Fruit fly (Drosophila melanogaster): Measurements from ENCODE around the gene dsh.

The dsh gene

DNA sequence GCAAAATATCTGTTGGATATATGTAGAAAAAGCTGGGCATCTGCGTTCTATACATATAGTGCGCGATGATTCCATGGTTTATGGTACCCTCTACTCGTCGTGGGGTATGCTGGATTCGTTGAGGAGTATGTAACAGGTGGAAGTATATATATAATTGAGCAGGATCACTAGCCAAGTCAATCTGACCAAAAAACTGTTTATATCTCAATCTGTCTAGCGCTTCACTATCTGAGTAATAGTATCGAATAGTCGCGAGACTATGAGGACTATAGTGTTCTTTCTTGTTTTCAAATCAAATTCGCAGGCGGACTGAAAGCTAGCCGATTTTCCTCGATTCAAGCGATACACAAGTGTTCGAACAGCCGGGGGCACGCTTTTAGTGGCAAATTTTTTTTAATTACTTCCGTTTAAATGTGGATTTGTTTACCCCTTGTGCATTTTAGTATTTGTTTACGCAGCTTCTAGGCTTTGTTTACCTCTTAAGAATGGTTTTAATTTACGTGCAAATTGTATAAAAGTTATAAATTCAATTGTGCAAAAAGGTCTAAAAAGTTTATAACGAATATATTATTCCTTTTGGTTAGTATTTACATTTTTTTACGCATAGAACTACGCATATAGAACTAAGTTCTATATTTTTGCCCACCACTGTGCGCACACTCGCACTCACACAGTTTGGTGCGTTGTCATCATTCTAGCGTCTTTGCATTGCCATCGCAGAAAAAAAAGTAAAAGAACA is 35.1 kb downstream of the dsh start:
- TF ChIP-seq pzg (GFP tag; optimal IDR thresholded peaks at IDR 0.05): peak; percentile 4
- TF ChIP-seq zen2 (GFP tag; IDR thresholded peaks at IDR 0.05; ENCODE audit: partially characterized antibody): no peak
- no peak for TF ChIP-seq CG4360 (GFP tag; IDR thresholded peaks at IDR 0.05)
- TF ChIP-seq CG17361 (GFP tag; IDR thresholded peaks at IDR 0.05): peak; percentile 76
- peak; percentile 12 for TF ChIP-seq trem (tag; optimal IDR thresholded peaks at IDR 0.05)
- no peak for TF ChIP-seq Trl (optimal IDR thresholded peaks at IDR 0.05)
- peak; percentile 60 for TF ChIP-seq Trl (GFP tag; optimal IDR thresholded peaks at IDR 0.05)
- TF ChIP-seq CG12744 (GFP tag; optimal IDR thresholded peaks at IDR 0.05): peak; percentile 67
- TF ChIP-seq amos (GFP tag; IDR thresholded peaks at IDR 0.05; ENCODE audit: partially characterized antibody): no peak
- peak; percentile 63 for TF ChIP-seq slou (GFP tag; optimal IDR thresholded peaks at IDR 0.05)
- peak; percentile 58 for TF ChIP-seq Usf (GFP tag; optimal IDR thresholded peaks at IDR 0.05)
- peak; percentile 61 for TF ChIP-seq Hand (GFP tag; optimal IDR thresholded peaks at IDR 0.05)
- TF ChIP-seq Nf-YB (GFP tag; optimal IDR thresholded peaks at IDR 0.05): peak; percentile 34
- TF ChIP-seq Dip3 (GFP tag; optimal IDR thresholded peaks at IDR 0.05): peak; percentile 84
- peak; percentile 97 for TF ChIP-seq Ets65A (GFP tag)
- peak; percentile 36 for TF ChIP-seq CG18011 (GFP tag; optimal IDR thresholded peaks at IDR 0.05)
- peak; percentile 74 for TF ChIP-seq ap (GFP tag; IDR thresholded peaks at IDR 0.05)
- peak; percentile 45 for TF ChIP-seq Mad (GFP tag; optimal IDR thresholded peaks at IDR 0.05)
- peak; percentile 84 for TF ChIP-seq CG18599 (GFP tag; optimal IDR thresholded peaks at IDR 0.05)
- TF ChIP-seq CG14667 (GFP tag; IDR thresholded peaks at IDR 0.05): peak; percentile 80
- peak; percentile 84 for TF ChIP-seq lmd (GFP tag; IDR thresholded peaks at IDR 0.05)
- peak; percentile 70 for TF ChIP-seq CG10654 (GFP tag; optimal IDR thresholded peaks at IDR 0.05)
- TF ChIP-seq esg (GFP tag; conservative IDR thresholded peaks at IDR 0.05): peak; percentile 79
- TF ChIP-seq CG16863 (GFP tag; optimal IDR thresholded peaks at IDR 0.05): peak; percentile 72
- peak; percentile 95 for TF ChIP-seq sens (GFP tag)
- no peak for TF ChIP-seq Tbp (GFP tag; optimal IDR thresholded peaks at IDR 0.05)
- TF ChIP-seq CG13894 (tag; optimal IDR thresholded peaks at IDR 0.05): peak; percentile 58
- TF ChIP-seq Adf1 (GFP tag; IDR thresholded peaks at IDR 0.05): peak; percentile 56; the same call in 1 of the 2 replicates
- TF ChIP-seq usp (GFP tag; optimal IDR thresholded peaks at IDR 0.05): no peak
- peak; percentile 88 for TF ChIP-seq Aef1 (GFP tag; IDR thresholded peaks at IDR 0.05)
- TF ChIP-seq gro (GFP tag; optimal IDR thresholded peaks at IDR 0.05): peak; percentile 76
- no peak for TF ChIP-seq CG8478 (optimal IDR thresholded peaks at IDR 0.05)
- TF ChIP-seq CG6765 (GFP tag; optimal IDR thresholded peaks at IDR 0.05): peak; percentile 49
- TF ChIP-seq jing (GFP tag; optimal IDR thresholded peaks at IDR 0.05): peak; percentile 68
- peak; percentile 77 for TF ChIP-seq caup (GFP tag; optimal IDR thresholded peaks at IDR 0.05; ENCODE audit: severe bottlenecking)
- peak; percentile 57 for TF ChIP-seq MTF-1 (GFP tag; optimal IDR thresholded peaks at IDR 0.05; ENCODE audit: borderline replicate concordance)
- peak; percentile 65 for TF ChIP-seq Chrac-16 (GFP tag; optimal IDR thresholded peaks at IDR 0.05)
- TF ChIP-seq CG32767 (GFP tag; IDR thresholded peaks at IDR 0.05): peak; percentile 71
- peak; percentile 61 for TF ChIP-seq eyg (GFP tag; optimal IDR thresholded peaks at IDR 0.05)
- TF ChIP-seq Nf-YA (GFP tag; IDR thresholded peaks at IDR 0.05): peak; percentile 38; the same call in 1 of the 2 replicates
- 0 out of 2 replicates have a peak, but pooled peaks have one; percentile 3 for TF ChIP-seq Dref (GFP tag; IDR thresholded peaks at IDR 0.05)
- TF ChIP-seq lab (GFP tag; optimal IDR thresholded peaks at IDR 0.05): peak; percentile 88
- TF ChIP-seq Dp (GFP tag; optimal IDR thresholded peaks at IDR 0.05): no peak
- peak; percentile 50 for TF ChIP-seq GATAe (GFP tag; conservative IDR thresholded peaks at IDR 0.05)
- peak in 1 of 2 experiments; percentile 88 for TF ChIP-seq eve (GFP tag; optimal IDR thresholded peaks at IDR 0.05)
- TF ChIP-seq Vsx1 (GFP tag; optimal IDR thresholded peaks at IDR 0.05): peak; percentile 46
- peak; percentile 81 for TF ChIP-seq CG10959 (GFP tag; IDR thresholded peaks at IDR 0.05)
- TF ChIP-seq sc (optimal IDR thresholded peaks at IDR 0.05): no peak
- peak; percentile 52 for TF ChIP-seq sc (GFP tag; optimal IDR thresholded peaks at IDR 0.05)
- no peak for TF ChIP-seq pfk (GFP tag; optimal IDR thresholded peaks at IDR 0.05)
- TF ChIP-seq BtbVII (GFP tag; optimal IDR thresholded peaks at IDR 0.05): peak; percentile 52

Measured in whole organism, embryonic.